Worm (Caenorhabditis elegans): ENCODE data around the gene del-1.

del-1 gene

ce11 chrX:14228764-14229163, 39.1 kb upstream of the del-1 start (continued):
- TF ChIP-seq F22D6.2 (tag; optimal IDR thresholded peaks at IDR 0.05) (no peak), cebp-1 (GFP tag; IDR thresholded peaks at IDR 0.05) (no peak), cebp-1 (tag; optimal IDR thresholded peaks at IDR 0.05) (no peak), ceh-79 (tag; optimal IDR thresholded peaks at IDR 0.05) (no peak), dox-1 (GFP tag; IDR thresholded peaks at IDR 0.05) (no peak), snpc-4 (GFP tag; optimal IDR thresholded peaks at IDR 0.05) (peak; percentile 76), snpc-4 (tag; optimal IDR thresholded peaks at IDR 0.05) (peak in 2 of 4 experiments; percentile 58 to 77), Y95B8A.8 (GFP tag; IDR thresholded peaks at IDR 0.05) (no peak), lin-35 (GFP tag; optimal IDR thresholded peaks at IDR 0.05) (peak in 1 of 3 experiments; percentile 6), hlh-12 (tag; optimal IDR thresholded peaks at IDR 0.05) (no peak), nhr-120 (GFP tag; IDR thresholded peaks at IDR 0.05) (no peak), madf-3 (GFP tag; IDR thresholded peaks at IDR 0.05) (no peak), F52B5.7 (tag; optimal IDR thresholded peaks at IDR 0.05) (no peak), unc-62 (GFP tag; optimal IDR thresholded peaks at IDR 0.05) (no peak), aptf-2 (GFP tag; conservative IDR thresholded peaks at IDR 0.05) (no peak), C06A6.2 (GFP tag; conservative IDR thresholded peaks at IDR 0.05) (no peak), ztf-3 (GFP tag; optimal IDR thresholded peaks at IDR 0.05) (no peak), Y67H2A.10 (GFP tag; conservative IDR thresholded peaks at IDR 0.05) (no peak), egrh-3 (GFP tag; IDR thresholded peaks at IDR 0.05) (no peak), ama-1 (optimal IDR thresholded peaks at IDR 0.05) (no peak), ama-1 (GFP tag; optimal IDR thresholded peaks at IDR 0.05) (peak in 1 of 2 experiments; percentile 27), rpc-1 (optimal IDR thresholded peaks at IDR 0.05) (peak; percentile 91), rpc-1 (tag; optimal IDR thresholded peaks at IDR 0.05) (peak; percentile 96), mes-4 (tag; optimal IDR thresholded peaks at IDR 0.05) (peak; percentile 10), attf-5 (GFP tag; optimal IDR thresholded peaks at IDR 0.05) (no peak), somi-1 (GFP tag; optimal IDR thresholded peaks at IDR 0.05) (no peak), tbx-9 (tag; optimal IDR thresholded peaks at IDR 0.05; ENCODE audit: borderline replicate concordance) (no peak), lsy-27 (tag; optimal IDR thresholded peaks at IDR 0.05; ENCODE audit: borderline replicate concordance, insufficient read depth) (peak; percentile 50), madf-6 (GFP tag; IDR thresholded peaks at IDR 0.05) (no peak), akir-1 (GFP tag; optimal IDR thresholded peaks at IDR 0.05) (no peak), tbp1 (GFP tag; optimal IDR thresholded peaks at IDR 0.05) (peak; percentile 91), ztf-6 (GFP tag; IDR thresholded peaks at IDR 0.05) (no peak), bed-2 (GFP tag; IDR thresholded peaks at IDR 0.05) (no peak), gei-17 (GFP tag; optimal IDR thresholded peaks at IDR 0.05) (no peak), lin-26 (GFP tag; IDR thresholded peaks at IDR 0.05) (peak; percentile 87), B0261.1 (tag; optimal IDR thresholded peaks at IDR 0.05) (peak; percentile 79), madf-10 (tag; optimal IDR thresholded peaks at IDR 0.05) (peak; percentile 19), ztf-22 (GFP tag; optimal IDR thresholded peaks at IDR 0.05) (no peak), lir-1 (GFP tag; conservative IDR thresholded peaks at IDR 0.05) (peak; percentile 84; the same call in 1 of the 2 replicates), snpc-3.4 (tag; optimal IDR thresholded peaks at IDR 0.05) (peak; percentile 77), rec-8 (tag; optimal IDR thresholded peaks at IDR 0.05) (peak in 1 of 2 experiments; percentile 75), B0019.2 (GFP tag; conservative IDR thresholded peaks at IDR 0.05) (no peak), C17E4.6 (GFP tag; IDR thresholded peaks at IDR 0.05) (no peak), athp-1 (tag; optimal IDR thresholded peaks at IDR 0.05) (peak; percentile 30), attf-6 (GFP tag; IDR thresholded peaks at IDR 0.05) (0 out of 2 replicates have a peak, but pooled peaks have one; percentile 10), aptf-3 (GFP tag; IDR thresholded peaks at IDR 0.05) (0 out of 2 replicates have a peak, but pooled peaks have one; percentile 38), ceh-100 (GFP tag; IDR thresholded peaks at IDR 0.05) (no peak), ZK185.1 (tag; optimal IDR thresholded peaks at IDR 0.05; ENCODE audit: poor library complexity, severe bottlenecking) (peak; percentile 68), K11D2.4 (GFP tag; IDR thresholded peaks at IDR 0.05) (no peak), zim-3 (tag; optimal IDR thresholded peaks at IDR 0.05) (peak; percentile 2)

Data from whole organism, young adult.